Worm (Caenorhabditis elegans) whole organism, late embryonic: ENCODE results near the gene fahd-1.

Source experiments
- C38D4.7 ChIP-seq: fragments of 200-800 bp; sonication (Bioruptor generic); optimal IDR thresholded peaks from 2 replicates; lab custom pipeline; 2018; ENCODE audit warnings: mild to moderate bottlenecking, missing genetic modification characterization, moderate library complexity, missing compliant biosample characterization
- K09A11.1 ChIP-seq: sonication (generic microtip); optimal IDR thresholded peaks from 2 replicates; lab custom pipeline; 2017; ENCODE audit warnings: antibody characterized with exemption, mild to moderate bottlenecking, missing genetic modification characterization, missing compliant biosample characterization; ENCODE audit not compliant: insufficient read depth
- ahr-1 ChIP-seq: sonication (generic microtip); optimal IDR thresholded peaks from 2 replicates; lab custom pipeline; 2016; ENCODE audit warnings: missing genetic modification characterization, missing compliant biosample characterization
- ama-1 ChIP-seq: fragments of 150-350 bp; optimal IDR thresholded peaks from 2 replicates; lab custom pipeline; 2014
- ceh-14 ChIP-seq: sonication (generic microtip); optimal IDR thresholded peaks from 2 replicates; lab custom pipeline; 2016; ENCODE audit warnings: missing genotype, missing genetic modification characterization, missing compliant biosample characterization
- ceh-18 ChIP-seq: sonication (generic microtip); optimal IDR thresholded peaks from 2 replicates; lab custom pipeline; 2016; ENCODE audit warnings: missing genetic modification characterization, missing compliant biosample characterization
- ceh-2 ChIP-seq: sonication (generic microtip); optimal IDR thresholded peaks from 2 replicates; lab custom pipeline; 2016; ENCODE audit warnings: missing genotype, missing genetic modification characterization, missing compliant biosample characterization
- ceh-22 ChIP-seq: sonication (generic microtip); optimal IDR thresholded peaks from 2 replicates; lab custom pipeline; 2017; ENCODE audit warnings: missing biosample characterization, missing genetic modification characterization
- ceh-24 ChIP-seq: sonication (generic microtip); optimal IDR thresholded peaks from 2 replicates; lab custom pipeline; 2016; ENCODE audit warnings: mild to moderate bottlenecking, missing genetic modification characterization, missing compliant biosample characterization
- ceh-31 ChIP-seq: sonication (generic microtip); optimal IDR thresholded peaks from 2 replicates; lab custom pipeline; 2016; ENCODE audit warnings: missing genetic modification characterization, missing compliant biosample characterization
- ceh-9 ChIP-seq: sonication (generic microtip); optimal IDR thresholded peaks from 2 replicates; lab custom pipeline; 2016; ENCODE audit warnings: mild to moderate bottlenecking, missing genetic modification characterization, inconsistent platforms, missing compliant biosample characterization
- che-1 ChIP-seq: sonication (generic microtip); optimal IDR thresholded peaks from 2 replicates; lab custom pipeline; 2016; ENCODE audit warnings: mild to moderate bottlenecking, missing genetic modification characterization, missing compliant biosample characterization
- elt-2 ChIP-seq: sonication (generic microtip); optimal IDR thresholded peaks from 2 replicates; lab custom pipeline; 2016; ENCODE audit warnings: missing genetic modification reagents, missing genetic modification characterization, missing compliant biosample characterization
- elt-4 ChIP-seq: sonication (generic microtip); optimal IDR thresholded peaks from 2 replicates; lab custom pipeline; 2016; ENCODE audit warnings: missing genetic modification characterization, missing compliant biosample characterization
- ets-4 ChIP-seq: sonication (generic microtip); optimal IDR thresholded peaks from 2 replicates; lab custom pipeline; 2016; ENCODE audit warnings: missing genetic modification characterization, missing compliant biosample characterization
- fkh-6 ChIP-seq: sonication (generic microtip); optimal IDR thresholded peaks from 2 replicates; lab custom pipeline; 2016; ENCODE audit warnings: missing genetic modification characterization, missing compliant biosample characterization
- gmeb-2 ChIP-seq: sonication (generic microtip); optimal IDR thresholded peaks from 2 replicates; lab custom pipeline; 2016; ENCODE audit warnings: missing genetic modification characterization, inconsistent platforms, missing compliant biosample characterization
- hlh-13 ChIP-seq: fragments of 200-800 bp; sonication (Bioruptor generic); optimal IDR thresholded peaks from 2 replicates; lab custom pipeline; 2018; ENCODE audit warnings: mild to moderate bottlenecking, missing genetic modification characterization, missing compliant biosample characterization
- hlh-30 ChIP-seq: sonication (generic microtip); optimal IDR thresholded peaks from 2 replicates; lab custom pipeline; 2017; ENCODE audit warnings: antibody characterized with exemption, missing genetic modification characterization, missing compliant biosample characterization; ENCODE audit not compliant: insufficient read depth
- hlh-6 ChIP-seq: sonication (generic microtip); optimal IDR thresholded peaks from 2 replicates; lab custom pipeline; 2016; ENCODE audit warnings: missing genotype, missing genetic modification characterization, missing compliant biosample characterization
- hlh-8 ChIP-seq: sonication (generic microtip); optimal IDR thresholded peaks from 2 replicates; lab custom pipeline; 2016; ENCODE audit warnings: missing genotype, missing genetic modification characterization, missing compliant biosample characterization
- lim-6 ChIP-seq: sonication (generic microtip); optimal IDR thresholded peaks from 2 replicates; lab custom pipeline; 2016; ENCODE audit warnings: missing genetic modification characterization, missing compliant biosample characterization
- madf-2 ChIP-seq: sonication (generic microtip); optimal IDR thresholded peaks from 2 replicates; lab custom pipeline; 2017; ENCODE audit warnings: missing genetic modification characterization, missing compliant biosample characterization
- mec-3 ChIP-seq: sonication (generic microtip); optimal IDR thresholded peaks from 2 replicates; lab custom pipeline; 2016; ENCODE audit warnings: borderline replicate concordance, missing genetic modification characterization, missing compliant biosample characterization
- nhr-232 ChIP-seq: sonication (generic microtip); optimal IDR thresholded peaks from 2 replicates; lab custom pipeline; 2016; ENCODE audit warnings: missing genetic modification characterization, missing compliant biosample characterization
- npax-4 ChIP-seq: sonication (generic microtip); optimal IDR thresholded peaks from 2 replicates; lab custom pipeline; 2016; ENCODE audit warnings: missing genetic modification characterization, missing compliant biosample characterization
- pag-3 ChIP-seq: sonication (generic microtip); optimal IDR thresholded peaks from 2 replicates; lab custom pipeline; 2016; ENCODE audit warnings: missing compliant biosample characterization, missing genetic modification characterization, borderline replicate concordance
- pha-4 ChIP-seq: fragments of 150-350 bp; optimal IDR thresholded peaks from 2 replicates; lab custom pipeline; 2018; ENCODE audit warnings: missing biosample characterization, missing genetic modification reagents, missing genetic modification characterization
- pqm-1 ChIP-seq: sonication (generic microtip); optimal IDR thresholded peaks from 2 replicates; lab custom pipeline; 2016; ENCODE audit warnings: missing genetic modification characterization, missing compliant biosample characterization
- rnt-1 ChIP-seq: sonication (generic microtip); optimal IDR thresholded peaks from 2 replicates; lab custom pipeline; 2016; ENCODE audit warnings: missing genetic modification characterization, missing compliant biosample characterization
- sox-4 ChIP-seq: sonication (generic microtip); optimal IDR thresholded peaks from 2 replicates; lab custom pipeline; 2017; ENCODE audit warnings: mild to moderate bottlenecking, missing genetic modification characterization, inconsistent platforms, missing compliant biosample characterization
- tbx-2 ChIP-seq: sonication (generic microtip); optimal IDR thresholded peaks from 2 replicates; lab custom pipeline; 2016; ENCODE audit warnings: missing genetic modification characterization, missing compliant biosample characterization
- tbx-7 ChIP-seq: sonication (generic microtip); optimal IDR thresholded peaks from 2 replicates; lab custom pipeline; 2016; ENCODE audit warnings: missing genotype, missing genetic modification characterization, missing compliant biosample characterization
- unc-42 ChIP-seq: sonication (generic microtip); optimal IDR thresholded peaks from 2 replicates; lab custom pipeline; 2016; ENCODE audit warnings: missing genotype, missing genetic modification characterization, missing compliant biosample characterization
- unc-55 ChIP-seq: sonication (generic microtip); optimal IDR thresholded peaks from 2 replicates; lab custom pipeline; 2017; ENCODE audit warnings: missing biosample characterization, missing genetic modification reagents, missing genetic modification characterization
- zip-5 ChIP-seq: sonication (generic microtip); optimal IDR thresholded peaks from 2 replicates; lab custom pipeline; 2016; ENCODE audit warnings: missing genetic modification characterization, missing compliant biosample characterization

Gene fahd-1

DNA sequence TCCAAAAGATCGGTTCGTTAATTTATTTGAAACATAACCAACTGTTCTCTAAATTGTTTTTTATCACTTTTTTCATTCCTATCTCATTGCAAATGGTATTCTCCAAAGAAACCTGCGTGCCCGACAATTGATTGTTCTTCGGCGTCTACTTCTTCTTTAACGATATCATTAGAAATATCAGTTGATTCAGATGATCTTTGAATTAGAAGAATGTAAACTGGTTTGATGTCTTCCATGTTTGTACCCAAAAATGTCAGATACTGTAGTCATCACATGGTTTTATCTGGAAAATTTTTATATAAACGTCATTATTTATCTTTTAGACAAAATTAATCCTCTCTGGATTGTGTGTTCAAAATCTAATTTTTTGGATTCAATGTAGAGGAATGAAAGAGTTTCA is 5.7 kb downstream of the fahd-1 start:
- TF ChIP-seq pag-3 (tag; lab: Kevin White, UChicago), result no peak
- no peak for TF ChIP-seq elt-4 (tag; lab: Kevin White, UChicago)
- TF ChIP-seq tbx-7 (tag; lab: Kevin White, UChicago), result no peak
- TF ChIP-seq sox-4 (tag; lab: Kevin White, UChicago), result no peak
- no peak for TF ChIP-seq nhr-232 (tag; lab: Kevin White, UChicago)
- TF ChIP-seq ets-4 (tag; lab: Kevin White, UChicago), result no peak
- no peak for TF ChIP-seq gmeb-2 (tag; lab: Kevin White, UChicago)
- TF ChIP-seq elt-2 (tag; lab: Kevin White, UChicago), result no peak
- TF ChIP-seq hlh-8 (tag; lab: Kevin White, UChicago), result no peak
- no peak for TF ChIP-seq npax-4 (tag; lab: Kevin White, UChicago)
- no peak for TF ChIP-seq mec-3 (tag; lab: Kevin White, UChicago)
- TF ChIP-seq ceh-31 (tag; lab: Kevin White, UChicago), result no peak

DNA sequence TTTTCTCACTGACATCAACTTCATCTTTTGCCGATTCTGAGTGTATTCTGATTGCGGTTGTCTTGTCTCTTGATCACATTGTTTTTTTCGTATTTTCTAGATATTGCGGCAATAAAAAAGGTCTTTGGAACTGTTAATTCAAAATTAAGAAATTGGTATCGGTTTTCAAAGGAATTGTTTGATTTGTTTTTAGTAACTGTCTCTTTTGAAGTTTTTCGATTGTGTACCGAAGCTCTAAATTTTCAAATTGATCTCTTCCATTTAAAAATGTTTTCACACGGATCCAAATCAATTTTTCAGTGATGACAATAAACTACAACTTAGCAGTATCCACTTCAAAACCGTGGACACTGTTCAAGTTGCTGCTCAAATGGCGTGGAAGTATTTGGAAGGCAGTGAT is 8.7 kb downstream of the fahd-1 start, which contains the start of gene best-24:
Gene best-24, plus strand, starts transcription at position 301 of the 400 bp plus-strand sequence.
- TF ChIP-seq hlh-6 (tag; lab: Kevin White, UChicago) (no peak), elt-2 (tag; lab: Kevin White, UChicago) (no peak), zip-5 (tag; lab: Kevin White, UChicago) (no peak), lim-6 (tag; lab: Kevin White, UChicago) (no peak), hlh-13 (GFP tag; lab: Kevin White, UChicago) (no peak), K09A11.1 (tag; lab: Kevin White, UChicago) (no peak), nhr-232 (tag; lab: Kevin White, UChicago) (no peak), ama-1 (lab: Kevin White, UChicago) (no peak), fkh-6 (tag; lab: Kevin White, UChicago) (no peak), pha-4 (tag; lab: Kevin White, UChicago) (no peak), C38D4.7 (no peak), ceh-14 (tag; lab: Kevin White, UChicago) (no peak), pqm-1 (tag; lab: Kevin White, UChicago) (no peak), rnt-1 (tag; lab: Kevin White, UChicago) (no peak)

DNA sequence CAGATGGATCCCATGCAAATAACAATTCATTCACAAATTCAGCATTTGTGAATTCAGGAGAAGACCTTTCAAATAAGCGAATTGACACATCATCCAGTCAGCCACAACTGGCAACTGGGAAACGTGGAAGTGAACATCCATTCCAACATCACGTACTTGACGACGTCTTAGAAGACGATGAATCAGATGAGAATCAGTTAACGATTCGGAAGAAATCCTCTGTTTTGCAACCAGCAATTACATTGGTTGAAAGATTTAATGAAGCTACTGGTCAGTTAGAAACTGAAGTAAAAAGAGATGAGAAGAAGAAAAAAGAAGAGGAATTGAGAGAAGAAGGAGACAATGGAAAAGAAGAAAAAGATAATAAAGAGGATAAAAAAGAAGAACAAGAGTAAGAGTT is 11.4 kb downstream of the fahd-1 start:
- TF ChIP-seq ceh-18 (tag; lab: Kevin White, UChicago), result no peak
- no peak for TF ChIP-seq ceh-14 (tag; lab: Kevin White, UChicago)
- no peak for TF ChIP-seq ceh-2
- TF ChIP-seq ceh-22 (tag; lab: Kevin White, UChicago), result no peak
- TF ChIP-seq tbx-2 (tag; lab: Kevin White, UChicago), result no peak
- TF ChIP-seq pqm-1 (tag; lab: Kevin White, UChicago), result no peak
- no peak for TF ChIP-seq che-1
- no peak for TF ChIP-seq hlh-30
- TF ChIP-seq gmeb-2 (tag; lab: Kevin White, UChicago), result no peak
- no peak for TF ChIP-seq K09A11.1 (tag; lab: Kevin White, UChicago)
- TF ChIP-seq zip-5 (tag; lab: Kevin White, UChicago), result no peak
- TF ChIP-seq ceh-9 (tag; lab: Kevin White, UChicago), result no peak
- no peak for TF ChIP-seq C38D4.7
- TF ChIP-seq unc-55, result no peak

DNA sequence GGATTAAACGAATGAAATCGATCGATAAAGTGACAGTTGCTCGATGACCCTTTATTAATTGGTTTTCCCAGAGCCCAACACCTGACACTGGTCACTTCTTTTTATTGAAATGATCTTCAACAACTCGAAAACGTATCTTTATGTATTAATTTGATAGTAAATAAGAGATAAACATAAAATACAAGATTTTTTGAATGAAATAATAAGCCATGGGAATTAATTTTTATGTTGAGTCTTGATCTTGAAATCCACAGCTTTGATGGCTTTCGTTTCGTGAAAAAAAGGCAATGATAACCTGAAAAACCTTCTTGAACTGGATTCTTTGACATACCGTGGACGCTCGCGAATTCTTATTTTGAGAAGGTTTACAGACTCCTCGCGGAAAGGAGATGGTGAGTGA is 15.5 kb downstream of the fahd-1 start, which contains the start of gene pcp-5:
Gene pcp-5, minus strand, starts transcription at position 101 of the 400 bp plus-strand sequence.
- TF ChIP-seq ceh-18 (tag; lab: Kevin White, UChicago), result no peak
- peak; percentile 6 for TF ChIP-seq unc-55

DNA sequence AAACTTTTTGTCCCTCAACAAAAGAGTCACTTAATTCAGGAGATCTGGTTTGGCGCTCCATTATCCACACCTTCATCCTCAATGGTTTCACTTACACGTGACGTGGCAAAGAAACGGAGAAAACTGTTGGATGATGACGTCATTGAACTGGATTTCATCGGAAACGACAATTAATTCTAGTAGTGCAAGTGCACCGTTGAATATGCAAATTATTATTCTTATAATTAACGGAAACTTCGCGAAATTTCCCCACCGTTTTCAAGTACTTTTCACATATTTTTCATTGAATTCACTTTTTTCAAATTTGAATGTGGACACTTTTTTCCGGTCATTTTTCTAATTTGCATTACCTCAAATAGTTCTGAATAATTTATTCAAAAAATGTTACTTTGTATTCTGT is 17.2 kb downstream of the fahd-1 start, which contains the start of gene ZK688.1:
Gene ZK688.1, plus strand, starts transcription at position 301 of the 400 bp plus-strand sequence.
- no peak for TF ChIP-seq pag-3 (tag; lab: Kevin White, UChicago)
- no peak for TF ChIP-seq madf-2 (tag; lab: Kevin White, UChicago)
- no peak for TF ChIP-seq ahr-1
- TF ChIP-seq unc-42 (tag; lab: Kevin White, UChicago), result no peak
- no peak for TF ChIP-seq ceh-24
